Worm (Caenorhabditis elegans) whole organism, late embryonic: ENCODE data around the gene C39D10.11.
A peak's percentile ranks its signal among the peaks of the same experiment; 100 is the strongest.

Source experiments
- C08G9.2 ChIP-seq: sonication (generic microtip); optimal IDR thresholded peaks from 2 replicates; lab custom pipeline; 2016; ENCODE audit warnings: mild to moderate bottlenecking, missing genetic modification characterization, moderate library complexity, missing compliant biosample characterization
- C38D4.7 ChIP-seq: fragments of 200-800 bp; sonication (Bioruptor generic); optimal IDR thresholded peaks from 2 replicates; lab custom pipeline; 2018; ENCODE audit warnings: mild to moderate bottlenecking, missing genetic modification characterization, moderate library complexity, missing compliant biosample characterization
- K02D7.2 ChIP-seq: sonication (generic microtip); optimal IDR thresholded peaks from 2 replicates; lab custom pipeline; 2017; ENCODE audit warnings: mild to moderate bottlenecking, missing genetic modification characterization, missing compliant biosample characterization
- K09A11.1 ChIP-seq: sonication (generic microtip); optimal IDR thresholded peaks from 2 replicates; lab custom pipeline; 2017; ENCODE audit warnings: antibody characterized with exemption, mild to moderate bottlenecking, missing genetic modification characterization, missing compliant biosample characterization; ENCODE audit not compliant: insufficient read depth
- T23F11.4 ChIP-seq: fragments of 200-800 bp; sonication (Bioruptor generic); optimal IDR thresholded peaks from 2 replicates; lab custom pipeline; 2018; ENCODE audit warnings: mild to moderate bottlenecking, missing genetic modification characterization, missing compliant biosample characterization
- ceh-2 ChIP-seq: sonication (generic microtip); optimal IDR thresholded peaks from 2 replicates; lab custom pipeline; 2016; ENCODE audit warnings: missing genotype, missing genetic modification characterization, missing compliant biosample characterization
- ceh-22 ChIP-seq: sonication (generic microtip); optimal IDR thresholded peaks from 2 replicates; lab custom pipeline; 2017; ENCODE audit warnings: missing biosample characterization, missing genetic modification characterization
- ceh-30 ChIP-seq: fragments of 150-350 bp; optimal IDR thresholded peaks from 2 replicates; lab custom pipeline; 2014; ENCODE audit warnings: missing biosample characterization, missing genetic modification characterization
- ceh-45 ChIP-seq: fragments of 200-800 bp; sonication (Bioruptor generic); IDR thresholded peaks from 2 replicates; pipeline ENCODE4 v1.3.6; 2022; ENCODE audit warnings: missing genetic modification reagents, missing genetic modification characterization, missing compliant biosample characterization
- elt-2 ChIP-seq: sonication (generic microtip); optimal IDR thresholded peaks from 2 replicates; lab custom pipeline; 2016; ENCODE audit warnings: missing genetic modification reagents, missing genetic modification characterization, missing compliant biosample characterization
- elt-4 ChIP-seq: sonication (generic microtip); optimal IDR thresholded peaks from 2 replicates; lab custom pipeline; 2016; ENCODE audit warnings: missing genetic modification characterization, missing compliant biosample characterization
- eyg-1 ChIP-seq: sonication (generic microtip); optimal IDR thresholded peaks from 2 replicates; lab custom pipeline; 2016; ENCODE audit warnings: missing genotype, missing genetic modification characterization, missing compliant biosample characterization
- fax-1 ChIP-seq: sonication (generic microtip); optimal IDR thresholded peaks from 2 replicates; lab custom pipeline; 2016; ENCODE audit warnings: missing genotype, missing genetic modification characterization, missing compliant biosample characterization
- fkh-10 ChIP-seq: fragments of 150-350 bp; optimal IDR thresholded peaks from 2 replicates; lab custom pipeline; 2014; ENCODE audit warnings: missing biosample characterization, missing genetic modification reagents, missing genetic modification characterization
- fkh-6 ChIP-seq: sonication (generic microtip); optimal IDR thresholded peaks from 2 replicates; lab custom pipeline; 2016; ENCODE audit warnings: missing genetic modification characterization, missing compliant biosample characterization
- gmeb-2 ChIP-seq: sonication (generic microtip); optimal IDR thresholded peaks from 2 replicates; lab custom pipeline; 2016; ENCODE audit warnings: missing genetic modification characterization, inconsistent platforms, missing compliant biosample characterization
- hlh-15 ChIP-seq: sonication (generic microtip); optimal IDR thresholded peaks from 2 replicates; lab custom pipeline; 2016; ENCODE audit warnings: missing genetic modification characterization, missing compliant biosample characterization
- hlh-6 ChIP-seq: sonication (generic microtip); optimal IDR thresholded peaks from 2 replicates; lab custom pipeline; 2016; ENCODE audit warnings: missing genotype, missing genetic modification characterization, missing compliant biosample characterization
- hlh-8 ChIP-seq: sonication (generic microtip); optimal IDR thresholded peaks from 2 replicates; lab custom pipeline; 2016; ENCODE audit warnings: missing genotype, missing genetic modification characterization, missing compliant biosample characterization
- lim-6 ChIP-seq: sonication (generic microtip); optimal IDR thresholded peaks from 2 replicates; lab custom pipeline; 2016; ENCODE audit warnings: missing genetic modification characterization, missing compliant biosample characterization
- lin-11 ChIP-seq: fragments of 200-800 bp; sonication (Bioruptor generic); optimal IDR thresholded peaks from 2 replicates; lab custom pipeline; 2018; ENCODE audit warnings: mild to moderate bottlenecking, missing genetic modification characterization, missing compliant biosample characterization
- nfya-1 ChIP-seq: sonication (generic microtip); optimal IDR thresholded peaks from 2 replicates; lab custom pipeline; 2017; ENCODE audit warnings: missing genetic modification characterization, mild to moderate bottlenecking, missing compliant biosample characterization, antibody characterized with exemption, moderate library complexity
- nhr-11 ChIP-seq: fragments of 150-350 bp; optimal IDR thresholded peaks from 2 replicates; lab custom pipeline; 2014; ENCODE audit warnings: missing biosample characterization, missing genetic modification characterization
- nhr-232 ChIP-seq: sonication (generic microtip); optimal IDR thresholded peaks from 2 replicates; lab custom pipeline; 2016; ENCODE audit warnings: missing genetic modification characterization, missing compliant biosample characterization
- npax-4 ChIP-seq: sonication (generic microtip); optimal IDR thresholded peaks from 2 replicates; lab custom pipeline; 2016; ENCODE audit warnings: missing genetic modification characterization, missing compliant biosample characterization
- pat-9 ChIP-seq: fragments of 200-800 bp; sonication (Bioruptor generic); optimal IDR thresholded peaks from 2 replicates; lab custom pipeline; 2018; ENCODE audit warnings: mild to moderate bottlenecking, missing genetic modification characterization, moderate library complexity, missing compliant biosample characterization
- pax-1 ChIP-seq: fragments of 150-350 bp; optimal IDR thresholded peaks from 2 replicates; lab custom pipeline; 2014; ENCODE audit warnings: missing biosample characterization, missing genetic modification characterization
- pha-2 ChIP-seq: sonication (generic microtip); optimal IDR thresholded peaks from 2 replicates; lab custom pipeline; 2017; ENCODE audit warnings: mild to moderate bottlenecking, missing genetic modification characterization, missing compliant biosample characterization
- pha-4 ChIP-seq: fragments of 150-350 bp; optimal IDR thresholded peaks from 2 replicates; lab custom pipeline; 2018; ENCODE audit warnings: missing biosample characterization, missing genetic modification reagents, missing genetic modification characterization
- pros-1 ChIP-seq: fragments of 150-350 bp; optimal IDR thresholded peaks from 2 replicates; lab custom pipeline; 2014; ENCODE audit warnings: missing biosample characterization, missing genetic modification reagents, missing genetic modification characterization
- rnt-1 ChIP-seq: sonication (generic microtip); optimal IDR thresholded peaks from 2 replicates; lab custom pipeline; 2016; ENCODE audit warnings: missing genetic modification characterization, missing compliant biosample characterization
- sdc-2 ChIP-seq: sonication (generic microtip); optimal IDR thresholded peaks from 2 replicates; lab custom pipeline; 2016; ENCODE audit warnings: missing genotype, missing genetic modification characterization, missing compliant biosample characterization
- sox-4 ChIP-seq: sonication (generic microtip); optimal IDR thresholded peaks from 2 replicates; lab custom pipeline; 2017; ENCODE audit warnings: mild to moderate bottlenecking, missing genetic modification characterization, inconsistent platforms, missing compliant biosample characterization
- syd-9 ChIP-seq: sonication (generic microtip); optimal IDR thresholded peaks from 2 replicates; lab custom pipeline; 2016; ENCODE audit warnings: mild to moderate bottlenecking, missing genetic modification characterization, moderate library complexity, missing compliant biosample characterization
- tbx-2 ChIP-seq: sonication (generic microtip); optimal IDR thresholded peaks from 2 replicates; lab custom pipeline; 2016; ENCODE audit warnings: missing genetic modification characterization, missing compliant biosample characterization
- unc-3 ChIP-seq, 2 experiments: fragments of 200-800 bp in 1 of 2; sonication (Bioruptor generic) in 1 of 2; sonication (generic microtip) in 1 of 2; conservative IDR thresholded peaks in 1 of 2; optimal IDR thresholded peaks in 1 of 2; 2 replicates each; pipeline versions ENCODE4 v1.3.6 to Lab custom; 2016 to 2022; ENCODE audit warnings: missing compliant biosample characterization in 2 of 2, missing genetic modification characterization in 2 of 2, missing genetic modification reagents in 1 of 2
- unc-55 ChIP-seq: sonication (generic microtip); optimal IDR thresholded peaks from 2 replicates; lab custom pipeline; 2017; ENCODE audit warnings: missing biosample characterization, missing genetic modification reagents, missing genetic modification characterization

Gene C39D10.11

DNA sequence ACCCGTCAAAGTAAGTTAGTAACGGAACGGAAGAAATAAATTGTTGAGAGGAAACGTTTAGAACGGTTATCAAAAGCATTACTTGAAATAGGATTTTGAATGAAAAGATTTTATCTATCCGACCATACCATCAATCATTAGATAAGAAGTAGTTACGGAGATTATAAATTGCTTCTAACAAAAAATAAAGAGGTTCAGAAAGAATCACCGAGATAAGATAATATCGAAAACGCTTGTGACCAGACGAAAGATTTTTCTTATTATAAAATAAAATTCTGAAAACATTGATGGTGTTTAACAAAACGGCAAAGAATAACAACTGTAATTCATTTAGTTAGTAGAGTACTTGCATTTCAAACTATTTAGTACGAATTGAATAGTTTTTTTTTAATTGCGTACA is 22.2 kb upstream of the C39D10.11 start, which contains the start of gene C39D10.8:
C39D10.8 (minus strand) TSS at position 101 of the 400 bp plus-strand sequence.
- TF ChIP-seq pros-1 (tag; lab: Kevin White, UChicago) (no peak), elt-2 (tag; lab: Kevin White, UChicago) (peak; percentile 30)

DNA sequence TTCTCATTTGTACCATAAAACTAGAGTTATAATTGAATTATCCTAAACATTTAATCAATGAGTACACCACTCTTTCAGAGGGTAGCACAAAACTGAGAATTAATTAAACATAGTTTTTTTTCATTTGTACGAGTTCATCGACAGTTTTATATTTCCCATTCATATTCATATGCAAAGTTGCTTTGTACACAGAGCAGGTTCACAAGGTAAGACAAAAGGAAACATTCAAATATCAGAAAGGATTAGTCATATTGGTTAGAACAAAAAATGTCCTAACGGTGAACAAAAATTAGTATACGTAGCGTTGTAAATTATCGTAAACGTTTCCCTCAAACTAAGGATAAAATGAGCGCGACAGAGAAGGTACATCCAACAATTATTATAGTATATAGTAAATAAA is 21.8 kb upstream of the C39D10.11 start:
- no peak for TF ChIP-seq pha-2 (tag; lab: Kevin White, UChicago)
- no peak for TF ChIP-seq pat-9 (tag; lab: Kevin White, UChicago)
- no peak for TF ChIP-seq K09A11.1 (tag; lab: Kevin White, UChicago)
- TF ChIP-seq elt-2 (tag; lab: Kevin White, UChicago): no peak
- no peak for TF ChIP-seq sox-4 (tag; lab: Kevin White, UChicago)
- no peak for TF ChIP-seq unc-3 (GFP tag; conservative IDR thresholded peaks at IDR 0.05; lab: Robert Waterston, UW)
- no peak for TF ChIP-seq unc-3 (tag; optimal IDR thresholded peaks at IDR 0.05; lab: Kevin White, UChicago)
- TF ChIP-seq nhr-232 (tag; lab: Kevin White, UChicago): no peak
- no peak for TF ChIP-seq tbx-2 (tag; lab: Kevin White, UChicago)
- TF ChIP-seq ceh-30: no peak
- no peak for TF ChIP-seq pax-1 (tag; lab: Kevin White, UChicago)
- no peak for TF ChIP-seq ceh-2 (tag; lab: Kevin White, UChicago)

DNA sequence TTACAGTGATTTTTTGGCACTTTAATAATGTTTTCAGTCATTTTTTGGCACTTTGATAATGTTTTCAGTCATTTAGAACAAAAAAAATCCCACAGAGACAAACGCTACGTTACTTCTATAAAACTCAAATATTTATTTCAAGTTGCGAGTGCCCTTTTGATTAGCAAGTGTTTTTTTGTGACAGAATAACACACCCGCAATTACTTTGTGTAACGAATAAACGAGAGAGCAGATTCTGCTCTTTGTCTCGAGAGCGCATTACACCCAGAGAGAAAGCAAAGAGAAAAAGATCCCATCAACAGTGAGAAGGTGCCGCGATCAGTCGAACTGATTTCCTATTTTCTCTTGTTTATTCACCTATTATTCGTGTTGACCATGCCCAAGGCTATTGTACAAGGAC is 19.1 kb upstream of the C39D10.11 start, which contains the start of gene pcyt-2.2:
pcyt-2.2 (plus strand) TSS at position 301 of the 400 bp plus-strand sequence.
- TF ChIP-seq rnt-1 (tag; lab: Kevin White, UChicago): no peak
- no peak for TF ChIP-seq fax-1
- no peak for TF ChIP-seq hlh-8 (tag; lab: Kevin White, UChicago)
- TF ChIP-seq T23F11.4 (GFP tag; lab: Kevin White, UChicago): no peak
- no peak for TF ChIP-seq fkh-6
- no peak for TF ChIP-seq gmeb-2 (tag; lab: Kevin White, UChicago)
- no peak for TF ChIP-seq C08G9.2 (tag; lab: Kevin White, UChicago)
- TF ChIP-seq pha-4: no peak
- no peak for TF ChIP-seq syd-9 (tag; lab: Kevin White, UChicago)
- TF ChIP-seq hlh-6 (tag; lab: Kevin White, UChicago): no peak
- no peak for TF ChIP-seq tbx-2 (tag; lab: Kevin White, UChicago)
- no peak for TF ChIP-seq elt-2 (tag; lab: Kevin White, UChicago)
- no peak for TF ChIP-seq ceh-45 (GFP tag; lab: Robert Waterston, UW)
- no peak for TF ChIP-seq K02D7.2 (tag; lab: Kevin White, UChicago)
- no peak for TF ChIP-seq lin-11 (tag; lab: Kevin White, UChicago)
- no peak for TF ChIP-seq elt-4 (tag; lab: Kevin White, UChicago)

ce11 chrX:7886200-7886599 is 16.9 kb upstream of the C39D10.11 start:
- no peak for TF ChIP-seq lim-6 (tag; lab: Kevin White, UChicago)
- no peak for TF ChIP-seq ceh-45 (GFP tag; lab: Robert Waterston, UW)
- no peak for TF ChIP-seq elt-4 (tag; lab: Kevin White, UChicago)
- TF ChIP-seq nhr-11: no peak
- TF ChIP-seq fkh-6: no peak
- no peak for TF ChIP-seq syd-9 (tag; lab: Kevin White, UChicago)
- no peak for TF ChIP-seq nfya-1 (tag; lab: Kevin White, UChicago)
- TF ChIP-seq C38D4.7: no peak

DNA sequence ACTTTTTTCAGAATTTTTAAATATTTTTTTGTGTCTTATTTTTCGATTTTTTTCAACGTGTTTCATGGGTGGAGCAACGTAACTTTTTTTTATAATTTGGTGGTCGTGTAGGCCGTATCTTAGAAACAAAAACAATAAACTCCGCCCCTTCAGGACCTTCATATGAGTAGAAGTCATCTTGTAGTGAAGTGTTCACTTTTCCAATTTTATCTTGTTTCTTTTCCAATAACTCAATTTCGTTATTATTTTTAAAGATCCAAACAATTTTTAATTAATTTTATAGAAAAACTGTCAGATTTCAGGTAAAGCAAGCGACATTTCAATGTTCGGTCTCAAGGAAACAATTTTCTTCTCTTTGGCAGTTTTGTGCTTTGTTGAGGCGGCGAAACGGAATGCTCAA is 14.2 kb upstream of the C39D10.11 start, which contains the start of gene C39D10.2:
C39D10.2 (plus strand) TSS at position 301 of the 400 bp plus-strand sequence.
- TF ChIP-seq hlh-15 (no peak), sdc-2 (tag; lab: Kevin White, UChicago) (no peak), lim-6 (tag; lab: Kevin White, UChicago) (no peak), npax-4 (tag; lab: Kevin White, UChicago) (no peak), ceh-22 (tag; lab: Kevin White, UChicago) (no peak), ceh-45 (GFP tag; lab: Robert Waterston, UW) (no peak), fax-1 (no peak), ceh-2 (tag; lab: Kevin White, UChicago) (no peak), pat-9 (tag; lab: Kevin White, UChicago) (no peak), unc-55 (GFP tag; lab: Kevin White, UChicago) (no peak), eyg-1 (tag; lab: Kevin White, UChicago) (no peak), fkh-10 (GFP tag; lab: Kevin White, UChicago) (no peak), pha-4 (no peak)
